Fruit fly (Drosophila melanogaster): ENCODE measurements around the gene CG42594.

- TF ChIP-seq mam (GFP tag; optimal IDR thresholded peaks at IDR 0.05): peak; percentile 76
- TF ChIP-seq hth (optimal IDR thresholded peaks at IDR 0.05): no peak
Measured at dm6 chrX:4906573-4906972, 65.9 kb downstream of the CG42594 start, which contains the start of gene CG6927.

All from whole organism, embryonic.